Fruit fly (Drosophila melanogaster) whole organism, prepupa: ENCODE results near the gene spi.

Experiments used
- Blimp-1 ChIP-seq: fragments of 200-800 bp; sonication (Bioruptor generic); optimal IDR thresholded peaks from 3 replicates; lab custom pipeline; 2017; ENCODE audit warnings: missing biosample characterization, missing genetic modification characterization, mild to moderate bottlenecking, moderate library complexity, missing genetic modification reagents
- CG10631 ChIP-seq: fragments of 200-800 bp; sonication (Bioruptor generic); optimal IDR thresholded peaks from 2 replicates; lab custom pipeline; 2016; ENCODE audit warnings: missing biosample characterization, missing genetic modification characterization
- CG10669 ChIP-seq: fragments of 200-800 bp; sonication (Bioruptor generic); optimal IDR thresholded peaks from 3 replicates; lab custom pipeline; 2018; ENCODE audit warnings: missing biosample characterization, mild to moderate bottlenecking, missing genetic modification characterization, moderate library complexity
- CG11762 ChIP-seq: fragments of 200-800 bp; sonication (Bioruptor generic); optimal IDR thresholded peaks from 3 replicates; lab custom pipeline; 2016; ENCODE audit warnings: missing biosample characterization, missing genetic modification characterization; ENCODE audit not compliant: insufficient read depth
- CG11902 ChIP-seq: fragments of 200-800 bp; sonication (Bioruptor generic); optimal IDR thresholded peaks from 3 replicates; lab custom pipeline; 2016; ENCODE audit warnings: missing biosample characterization, missing genetic modification characterization
- CG15336 ChIP-seq: fragments of 200-800 bp; sonication (Bioruptor generic); IDR thresholded peaks from 2 replicates; pipeline ENCODE4 v1.3.6; 2022; ENCODE audit warnings: missing biosample characterization, missing genetic modification characterization
- CG1621 ChIP-seq: fragments of 200-800 bp; sonication (Bioruptor generic); optimal IDR thresholded peaks from 3 replicates; lab custom pipeline; 2018; ENCODE audit warnings: missing biosample characterization, mild to moderate bottlenecking, missing genetic modification characterization
- CG16779 ChIP-seq: fragments of 200-800 bp; sonication (Bioruptor generic); optimal IDR thresholded peaks from 3 replicates; lab custom pipeline; 2017; ENCODE audit warnings: missing biosample characterization, mild to moderate bottlenecking, missing genetic modification characterization
- CG3032 ChIP-seq: fragments of 200-800 bp; optimal IDR thresholded peaks from 2 replicates; lab custom pipeline; 2019; ENCODE audit warnings: missing biosample characterization, mild to moderate bottlenecking, missing genetic modification characterization, moderate library complexity
- CG31627 ChIP-seq: fragments of 200-800 bp; sonication (Bioruptor generic); optimal IDR thresholded peaks from 3 replicates; lab custom pipeline; 2016; ENCODE audit warnings: missing biosample characterization, missing genetic modification characterization
- CG32006 ChIP-seq: fragments of 200-800 bp; sonication (Bioruptor generic); optimal IDR thresholded peaks from 3 replicates; lab custom pipeline; 2017; ENCODE audit warnings: missing biosample characterization, mild to moderate bottlenecking, missing genetic modification characterization
- CG3919 ChIP-seq: fragments of 200-800 bp; sonication (Bioruptor generic); optimal IDR thresholded peaks from 3 replicates; lab custom pipeline; 2016; ENCODE audit warnings: missing biosample characterization, missing genetic modification characterization
- CG4318 ChIP-seq: fragments of 200-800 bp; sonication (Bioruptor generic); optimal IDR thresholded peaks from 3 replicates; lab custom pipeline; 2017; ENCODE audit warnings: missing biosample characterization, mild to moderate bottlenecking, missing genetic modification characterization
- CG6163 ChIP-seq: fragments of 200-800 bp; sonication (Bioruptor generic); IDR thresholded peaks from 3 replicates; pipeline ENCODE4 v1.3.6; 2022; ENCODE audit warnings: missing biosample characterization, missing genetic modification characterization
- CG6854 ChIP-seq: fragments of 200-800 bp; sonication (Bioruptor generic); optimal IDR thresholded peaks from 2 replicates; lab custom pipeline; 2017; ENCODE audit warnings: missing biosample characterization, mild to moderate bottlenecking, missing genetic modification characterization
- CG7368 ChIP-seq: fragments of 200-800 bp; sonication (Bioruptor generic); optimal IDR thresholded peaks from 3 replicates; lab custom pipeline; 2016; ENCODE audit warnings: missing biosample characterization, missing genetic modification characterization
- CG8119 ChIP-seq: fragments of 200-800 bp; sonication (Bioruptor generic); IDR thresholded peaks from 3 replicates; pipeline ENCODE4 v1.3.6; 2022; ENCODE audit warnings: missing biosample characterization, missing genetic modification characterization
- CG8319 ChIP-seq: fragments of 200-800 bp; sonication (Bioruptor generic); optimal IDR thresholded peaks from 3 replicates; lab custom pipeline; 2016; ENCODE audit warnings: missing biosample characterization, missing genetic modification characterization
- Eip75B ChIP-seq: fragments of 200-800 bp; sonication (Bioruptor generic); optimal IDR thresholded peaks from 3 replicates; lab custom pipeline; 2016; ENCODE audit warnings: missing biosample characterization, missing genetic modification characterization
- Eip78C ChIP-seq: fragments of 200-800 bp; sonication (Bioruptor generic); peaks from one replicate; lab custom pipeline; 2016; ENCODE audit warnings: missing biosample characterization, missing genetic modification characterization
- Eip93F ChIP-seq: fragments of 200-800 bp; sonication (Bioruptor generic); optimal IDR thresholded peaks from 2 replicates; lab custom pipeline; 2016; ENCODE audit warnings: missing biosample characterization, mild to moderate bottlenecking, missing genetic modification characterization
- Ets21C ChIP-seq: fragments of 200-800 bp; sonication (Bioruptor generic); optimal IDR thresholded peaks from 3 replicates; lab custom pipeline; 2016; ENCODE audit warnings: missing biosample characterization, missing genetic modification characterization
- Ets96B ChIP-seq: fragments of 200-800 bp; optimal IDR thresholded peaks from 2 replicates; lab custom pipeline; 2019; ENCODE audit warnings: missing biosample characterization, mild to moderate bottlenecking, missing genetic modification characterization, moderate library complexity
- Gug ChIP-seq: fragments of 200-800 bp; sonication (Bioruptor generic); IDR thresholded peaks from 2 replicates; pipeline ENCODE4 v1.3.6; 2022; ENCODE audit warnings: missing biosample characterization, missing genetic modification characterization
- Hr38 ChIP-seq: sonication (Bioruptor generic); optimal IDR thresholded peaks from 2 replicates; lab custom pipeline; 2016; ENCODE audit warnings: missing biosample characterization, missing genetic modification characterization
- Hr39 ChIP-seq: fragments of 200-800 bp; sonication (Bioruptor generic); optimal IDR thresholded peaks from 2 replicates; lab custom pipeline; 2016; ENCODE audit warnings: missing biosample characterization, missing genetic modification characterization
- Hr4 ChIP-seq: fragments of 200-800 bp; sonication (Bioruptor generic); optimal IDR thresholded peaks from 3 replicates; lab custom pipeline; 2016; ENCODE audit warnings: missing biosample characterization, missing genetic modification characterization
- Lpt ChIP-seq: fragments of 200-800 bp; sonication (Bioruptor generic); optimal IDR thresholded peaks from 3 replicates; lab custom pipeline; 2016; ENCODE audit warnings: missing biosample characterization, missing genetic modification characterization
- Met ChIP-seq: fragments of 200-800 bp; sonication (Bioruptor generic); optimal IDR thresholded peaks from 3 replicates; lab custom pipeline; 2016; ENCODE audit warnings: missing biosample characterization, missing genetic modification characterization
- OdsH ChIP-seq: fragments of 200-800 bp; sonication (Bioruptor generic); optimal IDR thresholded peaks from 3 replicates; lab custom pipeline; 2016; ENCODE audit warnings: missing biosample characterization, missing genetic modification characterization
- Smox ChIP-seq: fragments of 200-800 bp; sonication (Bioruptor generic); optimal IDR thresholded peaks from 3 replicates; lab custom pipeline; 2016; ENCODE audit warnings: missing biosample characterization, missing genetic modification characterization
- Sox102F ChIP-seq: fragments of 200-800 bp; sonication (Bioruptor generic); optimal IDR thresholded peaks from 2 replicates; lab custom pipeline; 2016; ENCODE audit warnings: missing biosample characterization, mild to moderate bottlenecking, missing genetic modification characterization
- Sox14 ChIP-seq: fragments of 200-800 bp; sonication (Bioruptor generic); optimal IDR thresholded peaks from 3 replicates; lab custom pipeline; 2016; ENCODE audit warnings: missing biosample characterization, missing genetic modification characterization
- Sox15 ChIP-seq: fragments of 200-800 bp; sonication (Bioruptor generic); optimal IDR thresholded peaks from 3 replicates; lab custom pipeline; 2016; ENCODE audit warnings: missing biosample characterization, missing genetic modification characterization
- achi ChIP-seq: fragments of 200-800 bp; sonication (Bioruptor generic); optimal IDR thresholded peaks from 3 replicates; lab custom pipeline; 2016; ENCODE audit warnings: missing biosample characterization, missing genetic modification characterization
- acj6 ChIP-seq: fragments of 200-800 bp; sonication (Bioruptor generic); optimal IDR thresholded peaks from 3 replicates; lab custom pipeline; 2016; ENCODE audit warnings: missing biosample characterization, missing genetic modification characterization
- cyc ChIP-seq: fragments of 200-800 bp; sonication (Bioruptor generic); optimal IDR thresholded peaks from 3 replicates; lab custom pipeline; 2016; ENCODE audit warnings: missing biosample characterization, missing genetic modification characterization
- dsx ChIP-seq: fragments of 200-800 bp; optimal IDR thresholded peaks from 3 replicates; lab custom pipeline; 2019; ENCODE audit warnings: missing biosample characterization, mild to moderate bottlenecking, missing genetic modification characterization, moderate library complexity; ENCODE audit not compliant: poor library complexity, severe bottlenecking
- eg ChIP-seq: fragments of 200-800 bp; sonication (Bioruptor generic); IDR thresholded peaks from 3 replicates; pipeline ENCODE4 v1.3.6; 2022; ENCODE audit warnings: missing biosample characterization, missing genetic modification characterization
- esn ChIP-seq: fragments of 200-800 bp; sonication (Bioruptor generic); optimal IDR thresholded peaks from 2 replicates; lab custom pipeline; 2016; ENCODE audit warnings: missing biosample characterization, mild to moderate bottlenecking, missing genetic modification characterization, moderate library complexity
- fd59A ChIP-seq: fragments of 200-800 bp; sonication (Bioruptor generic); optimal IDR thresholded peaks from 2 replicates; lab custom pipeline; 2017; ENCODE audit warnings: missing biosample characterization, mild to moderate bottlenecking, missing genetic modification characterization, missing genetic modification reagents
- fd85E ChIP-seq: fragments of 200-800 bp; sonication (Bioruptor generic); optimal IDR thresholded peaks from 3 replicates; lab custom pipeline; 2016; ENCODE audit warnings: missing biosample characterization, missing genetic modification characterization
- fkh ChIP-seq: fragments of 200-800 bp; sonication (Bioruptor generic); optimal IDR thresholded peaks from 3 replicates; lab custom pipeline; 2017; ENCODE audit warnings: missing biosample characterization, mild to moderate bottlenecking, missing genetic modification characterization, moderate library complexity
- lz ChIP-seq: fragments of 200-800 bp; sonication (Bioruptor generic); optimal IDR thresholded peaks from 3 replicates; lab custom pipeline; 2016; ENCODE audit warnings: missing biosample characterization, missing genetic modification characterization
- net ChIP-seq: fragments of 200-800 bp; sonication (Bioruptor generic); optimal IDR thresholded peaks from 3 replicates; lab custom pipeline; 2016; ENCODE audit warnings: missing biosample characterization, missing genetic modification characterization
- pdm3 ChIP-seq: fragments of 200-800 bp; sonication (Bioruptor generic); optimal IDR thresholded peaks from 3 replicates; lab custom pipeline; 2016; ENCODE audit warnings: missing biosample characterization, missing genetic modification characterization
- spab ChIP-seq: fragments of 200-800 bp; sonication (Bioruptor generic); optimal IDR thresholded peaks from 2 replicates; lab custom pipeline; 2017; ENCODE audit warnings: missing biosample characterization, mild to moderate bottlenecking, missing genetic modification characterization, missing genetic modification reagents
- ss ChIP-seq, 2 experiments: fragments of 200-800 bp; sonication (Bioruptor generic); optimal IDR thresholded peaks; 2 replicates in 1 of 2; 3 replicates in 1 of 2; lab custom pipeline; 2017 to 2018; ENCODE audit warnings: mild to moderate bottlenecking in 2 of 2, missing biosample characterization in 2 of 2, missing genetic modification characterization in 2 of 2, moderate library complexity in 1 of 2
- svp ChIP-seq: fragments of 200-800 bp; sonication (Bioruptor generic); peaks from one replicate; lab custom pipeline; 2016; ENCODE audit warnings: missing biosample characterization, missing genetic modification characterization
- topi ChIP-seq: fragments of 200-800 bp; sonication (Bioruptor generic); optimal IDR thresholded peaks from 3 replicates; lab custom pipeline; 2016; ENCODE audit warnings: missing biosample characterization, missing genetic modification characterization
- vri ChIP-seq: fragments of 200-800 bp; sonication (Bioruptor generic); optimal IDR thresholded peaks from 3 replicates; lab custom pipeline; 2016; ENCODE audit warnings: missing biosample characterization, mild to moderate bottlenecking, missing genetic modification characterization

The spi gene

dm6 chr2L:19577187-19577765 is at the start of gene spi, which contains the start of gene msb1l:
spi (minus strand) TSS chr2L:19577315.
msb1l (plus strand) TSS chr2L:19577701.
- TF ChIP-seq CG6163 (no peak), CG8119 (GFP tag; lab: Robert Waterston, UW) (no peak), Ets96B (tag; lab: Kevin White, UChicago) (no peak), pdm3 (GFP tag; lab: Kevin White, UChicago) (peak; percentile 42), eg (0 out of 3 replicates have a peak, but pooled peaks have one; percentile 2), acj6 (GFP tag; lab: Kevin White, UChicago) (peak; percentile 41), CG4318 (GFP tag; lab: Kevin White, UChicago) (no peak), Lpt (GFP tag; lab: Kevin White, UChicago) (no peak), CG11762 (GFP tag; lab: Kevin White, UChicago) (no peak), Blimp-1 (peak; percentile 14), cyc (GFP tag; lab: Kevin White, UChicago) (peak; percentile 48), dsx (GFP tag; lab: Kevin White, UChicago) (no peak), Gug (no peak), Hr38 (GFP tag; lab: Kevin White, UChicago) (no peak), fd59A (no peak), Hr39 (GFP tag; lab: Kevin White, UChicago) (peak; percentile 9), ss (GFP tag; optimal IDR thresholded peaks at IDR 0.05; lab: Kevin White, UChicago) (no peak), Sox14 (GFP tag; lab: Kevin White, UChicago) (peak; percentile 1), Eip78C (GFP tag; lab: Kevin White, UChicago) (peak; percentile 58), svp (no peak), fd85E (GFP tag; lab: Kevin White, UChicago) (no peak), Smox (GFP tag; lab: Kevin White, UChicago) (peak; percentile 45), Eip75B (no peak), fkh (GFP tag; lab: Kevin White, UChicago) (no peak), CG1621 (tag; lab: Kevin White, UChicago) (no peak), CG11902 (peak; percentile 5), CG31627 (peak; percentile 12), Eip93F (GFP tag; lab: Kevin White, UChicago) (no peak), Met (GFP tag; lab: Kevin White, UChicago) (peak; percentile 25), CG16779 (no peak), CG32006 (GFP tag; lab: Kevin White, UChicago) (no peak), CG15336 (GFP tag; lab: Robert Waterston, UW) (no peak), CG3919 (GFP tag; lab: Kevin White, UChicago) (peak; percentile 15), Sox15 (GFP tag; lab: Kevin White, UChicago) (peak; percentile 21), Sox102F (GFP tag; lab: Kevin White, UChicago) (no peak), OdsH (GFP tag; lab: Kevin White, UChicago) (peak; percentile 50), Hr4 (GFP tag; lab: Kevin White, UChicago) (peak; percentile 27), CG8319 (peak; percentile 16), topi (GFP tag; lab: Kevin White, UChicago) (peak; percentile 12), lz (GFP tag; lab: Kevin White, UChicago) (peak; percentile 33), vri (GFP tag; lab: Kevin White, UChicago) (no peak), CG7368 (GFP tag; lab: Kevin White, UChicago) (no peak), achi (GFP tag; lab: Kevin White, UChicago) (peak; percentile 12), net (GFP tag; lab: Kevin White, UChicago) (no peak), CG3032 (tag; lab: Kevin White, UChicago) (peak; percentile 57), CG6854 (GFP tag; lab: Kevin White, UChicago) (no peak), spab (GFP tag; lab: Kevin White, UChicago) (no peak), Ets21C (no peak), esn (GFP tag; lab: Kevin White, UChicago) (peak; percentile 55), CG10669 (GFP tag; lab: Kevin White, UChicago) (no peak), CG10631 (GFP tag; lab: Kevin White, UChicago) (peak; percentile 66)
